Worm (Caenorhabditis elegans) whole organism, L2 larva: ENCODE data around the gene crls-1.

ENCODE experiments used
- gmeb-1 ChIP-seq: fragments of 150-350 bp; optimal IDR thresholded peaks from 2 replicates; lab custom pipeline; 2014; ENCODE audit warnings: missing biosample characterization, missing genetic modification characterization
- nhr-12 ChIP-seq: fragments of 150-350 bp; optimal IDR thresholded peaks from 2 replicates; lab custom pipeline; 2014; ENCODE audit warnings: missing biosample characterization, missing genetic modification characterization

DNA sequence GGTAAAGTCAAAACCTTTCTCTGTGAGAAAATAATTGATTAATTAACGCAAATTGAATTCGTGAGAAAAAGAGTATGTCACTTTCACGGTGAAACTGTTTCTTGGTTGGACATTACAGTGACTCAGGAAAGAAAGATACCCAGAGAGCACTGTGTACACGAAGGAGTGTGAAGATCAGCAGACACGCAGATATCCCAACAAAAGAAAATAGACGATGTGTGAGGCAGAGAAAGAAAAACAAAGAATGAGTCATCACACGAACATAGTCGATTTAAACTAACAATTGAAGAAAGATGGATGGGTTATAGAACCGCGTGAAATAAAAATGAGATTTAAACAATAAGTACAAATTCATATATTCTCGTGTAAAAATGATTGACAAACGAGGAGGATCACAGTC lies 1.7 kb downstream of the crls-1 start:
- TF ChIP-seq nhr-12 (no peak), gmeb-1 (tag; lab: Kevin White, UChicago) (no peak)
